Fruit fly (Drosophila melanogaster) whole organism, embryonic: ENCODE measurements around the gene CG7135.
A peak's percentile ranks its signal among the peaks of the same experiment; 100 is the strongest.

ENCODE experiments used
- Abd-B ChIP-seq: fragments of 200-800 bp; sonication (Bioruptor generic); optimal IDR thresholded peaks from 2 replicates; lab custom pipeline; 2018; ENCODE audit warnings: missing biosample characterization, mild to moderate bottlenecking, missing genetic modification characterization, moderate library complexity
- Adf1 ChIP-seq: fragments of 200-800 bp; sonication (Bioruptor generic); IDR thresholded peaks from 2 replicates; pipeline ENCODE4 v1.3.6; 2022; ENCODE audit warnings: missing biosample characterization, missing genetic modification characterization
- CG10543 ChIP-seq: fragments of 200-800 bp; sonication (Bioruptor generic); optimal IDR thresholded peaks from 3 replicates; lab custom pipeline; 2017; ENCODE audit warnings: missing biosample characterization, mild to moderate bottlenecking, missing genetic modification characterization, moderate library complexity
- CG10979 ChIP-seq: fragments of 200-800 bp; sonication (Bioruptor generic); optimal IDR thresholded peaks from 2 replicates; lab custom pipeline; 2018; ENCODE audit warnings: missing biosample characterization, mild to moderate bottlenecking, missing genetic modification characterization, moderate library complexity
- CG11247 ChIP-seq: fragments of 200-800 bp; sonication (Bioruptor generic); IDR thresholded peaks from 2 replicates; pipeline ENCODE4 v1.3.6; 2022; ENCODE audit warnings: missing biosample characterization, missing genetic modification characterization
- CG1233 ChIP-seq: fragments of 200-800 bp; sonication (Bioruptor generic); optimal IDR thresholded peaks from 4 replicates; lab custom pipeline; 2018; ENCODE audit warnings: missing biosample characterization, mild to moderate bottlenecking, missing genetic modification characterization
- CG13287 ChIP-seq: fragments of 200-800 bp; sonication (Bioruptor generic); IDR thresholded peaks from 2 replicates; pipeline ENCODE4 v1.3.6; 2022; ENCODE audit warnings: missing biosample characterization, missing genetic modification characterization; ENCODE audit not compliant: partially characterized antibody
- CG13894 ChIP-seq: fragments of 200-800 bp; sonication (Bioruptor generic); optimal IDR thresholded peaks from 3 replicates; lab custom pipeline; 2018; ENCODE audit warnings: missing biosample characterization, mild to moderate bottlenecking, missing genetic modification characterization, moderate library complexity
- CG15514 ChIP-seq: fragments of 200-800 bp; sonication (Bioruptor generic); optimal IDR thresholded peaks from 3 replicates; lab custom pipeline; 2017; ENCODE audit warnings: missing biosample characterization, missing genetic modification characterization, mild to moderate bottlenecking, moderate library complexity, missing genetic modification reagents
- CG18262 ChIP-seq: fragments of 200-800 bp; optimal IDR thresholded peaks from 3 replicates; lab custom pipeline; 2019; ENCODE audit warnings: missing biosample characterization, mild to moderate bottlenecking, missing genetic modification characterization, moderate library complexity
- CG18619 ChIP-seq: fragments of 200-800 bp; sonication (Bioruptor generic); optimal IDR thresholded peaks from 3 replicates; lab custom pipeline; 2017; ENCODE audit warnings: missing biosample characterization, mild to moderate bottlenecking, missing genetic modification characterization
- CG2129 ChIP-seq: fragments of 200-800 bp; sonication (Bioruptor generic); IDR thresholded peaks from 2 replicates; pipeline ENCODE4 v1.3.6; 2022; ENCODE audit warnings: missing biosample characterization, missing genetic modification characterization; ENCODE audit not compliant: partially characterized antibody
- CG34224 ChIP-seq: fragments of 200-800 bp; sonication (Bioruptor generic); IDR thresholded peaks from 3 replicates; pipeline ENCODE4 v1.3.6; 2022; ENCODE audit warnings: missing biosample characterization, missing genetic modification characterization; ENCODE audit not compliant: partially characterized antibody
- CG3847 ChIP-seq: fragments of 200-800 bp; sonication (Bioruptor generic); IDR thresholded peaks from 2 replicates; pipeline ENCODE4 v1.3.6; 2022; ENCODE audit warnings: missing biosample characterization, missing genetic modification characterization
- CG4617 ChIP-seq: fragments of 200-800 bp; sonication (Bioruptor generic); optimal IDR thresholded peaks from 3 replicates; lab custom pipeline; 2016; ENCODE audit warnings: missing biosample characterization, missing genetic modification characterization, borderline replicate concordance
- CG6175 ChIP-seq: fragments of 200-800 bp; sonication (Bioruptor generic); IDR thresholded peaks from 3 replicates; pipeline ENCODE4 v1.3.6; 2022; ENCODE audit warnings: missing biosample characterization, missing genetic modification characterization
- CG6254 ChIP-seq: fragments of 200-800 bp; sonication (Bioruptor generic); optimal IDR thresholded peaks from 3 replicates; lab custom pipeline; 2017; ENCODE audit warnings: mild to moderate bottlenecking, missing biosample characterization, missing genetic modification reagents, missing genetic modification characterization
- CG6813 ChIP-seq: fragments of 200-800 bp; sonication (Bioruptor generic); optimal IDR thresholded peaks from 2 replicates; lab custom pipeline; 2017; ENCODE audit warnings: missing biosample characterization, missing genetic modification characterization, mild to moderate bottlenecking, moderate library complexity, missing genetic modification reagents
- CG6854 ChIP-seq: fragments of 200-800 bp; sonication (Bioruptor generic); optimal IDR thresholded peaks from 3 replicates; lab custom pipeline; 2017; ENCODE audit warnings: missing biosample characterization, mild to moderate bottlenecking, missing genetic modification characterization
- CG9876 ChIP-seq: fragments of 200-800 bp; sonication (Bioruptor generic); optimal IDR thresholded peaks from 2 replicates; lab custom pipeline; 2016; ENCODE audit warnings: missing biosample characterization, missing genetic modification characterization
- CG9932 ChIP-seq: fragments of 200-800 bp; sonication (Bioruptor generic); IDR thresholded peaks from 2 replicates; pipeline ENCODE4 v1.3.6; 2022; ENCODE audit warnings: missing biosample characterization, missing genetic modification characterization
- D19A ChIP-seq: fragments of 200-800 bp; optimal IDR thresholded peaks from 3 replicates; lab custom pipeline; 2019; ENCODE audit warnings: missing biosample characterization, mild to moderate bottlenecking, missing genetic modification characterization, moderate library complexity
- Doc3 ChIP-seq: fragments of 200-800 bp; sonication (Bioruptor generic); IDR thresholded peaks from 3 replicates; pipeline ENCODE4 v1.3.6; 2022; ENCODE audit warnings: missing biosample characterization, missing genetic modification characterization; ENCODE audit not compliant: partially characterized antibody
- Drgx ChIP-seq: fragments of 200-800 bp; sonication (Bioruptor generic); IDR thresholded peaks from 2 replicates; pipeline ENCODE4 v1.3.6; 2022; ENCODE audit warnings: missing biosample characterization, missing genetic modification characterization
- Elba2 ChIP-seq: fragments of 200-800 bp; sonication (Bioruptor generic); optimal IDR thresholded peaks from 3 replicates; lab custom pipeline; 2016; ENCODE audit warnings: missing biosample characterization, missing genetic modification characterization
- Hand ChIP-seq: fragments of 200-800 bp; sonication (Bioruptor generic); optimal IDR thresholded peaks from 2 replicates; lab custom pipeline; 2017; ENCODE audit warnings: mild to moderate bottlenecking, missing biosample characterization, missing genetic modification reagents, missing genetic modification characterization
- MTF-1 ChIP-seq: fragments of 200-800 bp; sonication (Bioruptor generic); optimal IDR thresholded peaks from 2 replicates; lab custom pipeline; 2018; ENCODE audit warnings: missing biosample characterization, mild to moderate bottlenecking, missing genetic modification characterization, borderline replicate concordance
- Neu2 ChIP-seq: fragments of 200-800 bp; sonication (Bioruptor generic); optimal IDR thresholded peaks from 3 replicates; lab custom pipeline; 2016; ENCODE audit warnings: missing biosample characterization, missing genetic modification characterization, borderline replicate concordance
- Side ChIP-seq: fragments of 200-800 bp; sonication (Bioruptor generic); optimal IDR thresholded peaks from 2 replicates; lab custom pipeline; 2016; ENCODE audit warnings: missing biosample characterization, missing genetic modification characterization
- bowl ChIP-seq: fragments of 200-800 bp; sonication (Bioruptor generic); IDR thresholded peaks from 2 replicates; pipeline ENCODE4 v1.3.6; 2022; ENCODE audit warnings: missing biosample characterization, missing genetic modification characterization
- bsh ChIP-seq, 2 experiments: fragments of 200-800 bp; sonication (Bioruptor generic); optimal IDR thresholded peaks; 2 replicates each; lab custom pipeline; 2017 to 2018; ENCODE audit warnings: mild to moderate bottlenecking in 2 of 2, missing biosample characterization in 2 of 2, missing genetic modification characterization in 2 of 2, moderate library complexity in 1 of 2
- croc ChIP-seq: fragments of 200-800 bp; sonication (Bioruptor generic); conservative IDR thresholded peaks from 3 replicates; pipeline ENCODE4 v1.3.6; 2022; ENCODE audit warnings: missing biosample characterization, missing genetic modification characterization
- emc ChIP-seq: fragments of 200-800 bp; sonication (Bioruptor generic); optimal IDR thresholded peaks from 2 replicates; lab custom pipeline; 2016; ENCODE audit warnings: missing biosample characterization, missing genetic modification characterization
- fd3F ChIP-seq: fragments of 200-800 bp; sonication (Bioruptor generic); optimal IDR thresholded peaks from 2 replicates; lab custom pipeline; 2018; ENCODE audit warnings: missing biosample characterization, mild to moderate bottlenecking, missing genetic modification characterization, moderate library complexity
- insv ChIP-seq, 2 experiments: fragments of 200-800 bp; sonication (Bioruptor generic); optimal IDR thresholded peaks; 3 replicates each; lab custom pipeline; 2016 to 2018; ENCODE audit warnings: missing biosample characterization in 2 of 2, missing genetic modification characterization in 2 of 2
- lilli ChIP-seq: fragments of 200-800 bp; sonication (Bioruptor generic); optimal IDR thresholded peaks from 3 replicates; lab custom pipeline; 2016; ENCODE audit warnings: missing biosample characterization, missing genetic modification characterization
- mirr ChIP-seq: fragments of 200-800 bp; sonication (Bioruptor generic); optimal IDR thresholded peaks from 3 replicates; lab custom pipeline; 2018; ENCODE audit warnings: missing biosample characterization, mild to moderate bottlenecking, missing genetic modification characterization
- onecut ChIP-seq: fragments of 200-800 bp; sonication (Bioruptor generic); IDR thresholded peaks from 2 replicates; pipeline ENCODE4 v1.3.6; 2022; ENCODE audit warnings: missing biosample characterization, missing genetic modification characterization
- scrt ChIP-seq: fragments of 200-800 bp; sonication (Bioruptor generic); optimal IDR thresholded peaks from 2 replicates; lab custom pipeline; 2018; ENCODE audit warnings: missing biosample characterization, mild to moderate bottlenecking, missing genetic modification characterization, moderate library complexity
- seq ChIP-seq: fragments of 200-800 bp; sonication (Bioruptor generic); IDR thresholded peaks from 2 replicates; pipeline ENCODE4 v1.3.6; 2022; ENCODE audit warnings: missing biosample characterization, missing genetic modification characterization
- sima ChIP-seq: fragments of 200-800 bp; sonication (Bioruptor generic); optimal IDR thresholded peaks from 2 replicates; lab custom pipeline; 2016; ENCODE audit warnings: missing biosample characterization, missing genetic modification characterization
- slp2 ChIP-seq: fragments of 200-800 bp; sonication (Bioruptor generic); optimal IDR thresholded peaks from 2 replicates; lab custom pipeline; 2016; ENCODE audit warnings: missing biosample characterization, missing genetic modification characterization
- stwl ChIP-seq: fragments of 200-800 bp; sonication (Bioruptor generic); optimal IDR thresholded peaks from 3 replicates; lab custom pipeline; 2018; ENCODE audit warnings: missing biosample characterization, mild to moderate bottlenecking, missing genetic modification characterization, moderate library complexity
- sug ChIP-seq: fragments of 200-800 bp; optimal IDR thresholded peaks from 2 replicates; lab custom pipeline; 2019; ENCODE audit warnings: missing biosample characterization, mild to moderate bottlenecking, missing genetic modification characterization, moderate library complexity
- twi ChIP-seq: fragments of 200-800 bp; optimal IDR thresholded peaks from 2 replicates; lab custom pipeline; 2019; ENCODE audit warnings: missing biosample characterization, mild to moderate bottlenecking, missing genetic modification characterization, moderate library complexity

CG7135 gene

dm6 chrX:18091159-18091676 is 12.2 kb upstream of the CG7135 start, which contains the start of gene scu (continued):
- TF ChIP-seq mirr (GFP tag; lab: Kevin White, UChicago) (peak; percentile 50), bowl (no peak), twi (tag; lab: Kevin White, UChicago) (no peak), CG4617 (GFP tag; lab: Kevin White, UChicago) (peak; percentile 0), bsh (GFP tag; optimal IDR thresholded peaks at IDR 0.05; lab: Kevin White, UChicago) (peak in 1 of 2 experiments; percentile 90), CG13287 (GFP tag; lab: Robert Waterston, UW) (0 out of 2 replicates have a peak, but pooled peaks have one; percentile 5), Elba2 (peak; percentile 70), Drgx (GFP tag; lab: Robert Waterston, UW) (peak; percentile 78), croc (GFP tag; lab: Robert Waterston, UW) (no peak)

- TF ChIP-seq CG6854 (GFP tag; lab: Kevin White, UChicago), result no peak
- no peak for TF ChIP-seq CG2129 (GFP tag; lab: Robert Waterston, UW)
- no peak for TF ChIP-seq Side (GFP tag; lab: Kevin White, UChicago)
- TF ChIP-seq insv (GFP tag; optimal IDR thresholded peaks at IDR 0.05; lab: Kevin White, UChicago), result no peak
- TF ChIP-seq lilli (GFP tag; lab: Kevin White, UChicago), result no peak
- no peak for TF ChIP-seq CG1233 (GFP tag; lab: Kevin White, UChicago)
- TF ChIP-seq CG6813 (GFP tag; lab: Kevin White, UChicago), result no peak
- TF ChIP-seq CG10543 (GFP tag; lab: Kevin White, UChicago), result no peak
- TF ChIP-seq CG18619 (GFP tag; lab: Kevin White, UChicago), result no peak
- TF ChIP-seq CG3847 (GFP tag; lab: Robert Waterston, UW), result no peak
- no peak for TF ChIP-seq CG18262 (tag; lab: Kevin White, UChicago)
These were observed 11.3 kb upstream of the CG7135 start for dm6 chrX:18092126-18092525.

- TF ChIP-seq onecut (GFP tag; lab: Robert Waterston, UW) (peak; percentile 47), CG9932 (GFP tag; lab: Robert Waterston, UW) (peak; percentile 90), Abd-B (peak; percentile 89), MTF-1 (GFP tag; lab: Kevin White, UChicago) (peak; percentile 29), scrt (GFP tag; lab: Kevin White, UChicago) (peak; percentile 92), CG10979 (tag; lab: Kevin White, UChicago) (peak; percentile 83), emc (no peak), Neu2 (GFP tag; lab: Kevin White, UChicago) (no peak), fd3F (GFP tag; lab: Kevin White, UChicago) (peak; percentile 69), sug (peak; percentile 79), Doc3 (GFP tag; lab: Robert Waterston, UW) (no peak), sima (GFP tag; lab: Kevin White, UChicago) (peak; percentile 29), D19A (tag; lab: Kevin White, UChicago) (peak; percentile 94), CG13894 (tag; lab: Kevin White, UChicago) (peak; percentile 80), CG18619 (GFP tag; lab: Kevin White, UChicago) (peak; percentile 79), seq (peak; percentile 77), CG6175 (GFP tag; lab: Robert Waterston, UW) (peak; percentile 61; the same call in 1 of the 3 replicates), CG9876 (GFP tag; lab: Kevin White, UChicago) (peak; percentile 57), Hand (GFP tag; lab: Kevin White, UChicago) (no peak), slp2 (GFP tag; lab: Kevin White, UChicago) (peak; percentile 63), CG15514 (peak; percentile 69), CG11247 (GFP tag; lab: Robert Waterston, UW) (peak; percentile 81), Adf1 (GFP tag; lab: Robert Waterston, UW) (peak; percentile 41; the same call in 1 of the 2 replicates), CG2129 (GFP tag; lab: Robert Waterston, UW) (no peak), stwl (tag; lab: Kevin White, UChicago) (peak; percentile 42), CG6254 (GFP tag; lab: Kevin White, UChicago) (peak; percentile 56), CG18262 (tag; lab: Kevin White, UChicago) (peak; percentile 84), CG34224 (GFP tag; lab: Robert Waterston, UW) (no peak)
These were observed 10.6 kb upstream of the CG7135 start, which contains the start of gene RhoGAP16F for dm6 chrX:18092810-18093222. Gene RhoGAP16F (plus strand): TSS chrX:18093145.
